Fruit fly (Drosophila melanogaster): ENCODE data around the gene Cpr65Aw.
A peak's percentile ranks its signal among the peaks of the same experiment; 100 is the strongest.
"Not testable (repeated sequence)": the region's sequence is repeated elsewhere in the genome, so short reads cannot be mapped to it uniquely, and the experiment has no call there.

Gene Cpr65Aw

dm6 chr3L:6154951-6155394, 12.8 kb upstream of the Cpr65Aw start (continued):
- TF ChIP-seq Smox (GFP tag; optimal IDR thresholded peaks at IDR 0.05) (no peak), CG3919 (GFP tag; optimal IDR thresholded peaks at IDR 0.05) (peak; percentile 37), topi (GFP tag; optimal IDR thresholded peaks at IDR 0.05) (no peak), Eip75B (GFP tag; optimal IDR thresholded peaks at IDR 0.05) (peak; percentile 53), Hr38 (GFP tag; optimal IDR thresholded peaks at IDR 0.05) (no peak), CG1621 (tag; optimal IDR thresholded peaks at IDR 0.05) (peak; percentile 57), CG31627 (GFP tag; optimal IDR thresholded peaks at IDR 0.05) (no peak), CG8319 (GFP tag; optimal IDR thresholded peaks at IDR 0.05) (no peak), achi (GFP tag; optimal IDR thresholded peaks at IDR 0.05) (no peak), lz (GFP tag; optimal IDR thresholded peaks at IDR 0.05) (no peak), CG8119 (GFP tag; IDR thresholded peaks at IDR 0.05) (peak; percentile 77), dac (GFP tag; optimal IDR thresholded peaks at IDR 0.05) (no peak), CG6854 (GFP tag; optimal IDR thresholded peaks at IDR 0.05) (no peak), CG10631 (GFP tag; optimal IDR thresholded peaks at IDR 0.05) (no peak), Hr39 (GFP tag; optimal IDR thresholded peaks at IDR 0.05) (no peak), svp (GFP tag) (no peak), fkh (GFP tag; optimal IDR thresholded peaks at IDR 0.05) (no peak), CG6163 (GFP tag; IDR thresholded peaks at IDR 0.05) (peak; percentile 82), Eip78C (GFP tag) (peak; percentile 73), OdsH (GFP tag; optimal IDR thresholded peaks at IDR 0.05) (no peak), CG4318 (GFP tag; optimal IDR thresholded peaks at IDR 0.05) (no peak), Sox102F (GFP tag; optimal IDR thresholded peaks at IDR 0.05) (no peak), cyc (GFP tag; optimal IDR thresholded peaks at IDR 0.05) (no peak), CG11294 (GFP tag; IDR thresholded peaks at IDR 0.05) (no peak), spab (GFP tag; optimal IDR thresholded peaks at IDR 0.05) (peak; percentile 57), CG6792 (GFP tag; optimal IDR thresholded peaks at IDR 0.05) (peak; percentile 12), CG32006 (GFP tag; optimal IDR thresholded peaks at IDR 0.05) (no peak), CG34406 (GFP tag; optimal IDR thresholded peaks at IDR 0.05) (no peak), CG10669 (GFP tag; optimal IDR thresholded peaks at IDR 0.05) (peak; percentile 25), Lpt (GFP tag; optimal IDR thresholded peaks at IDR 0.05) (peak; percentile 31)

- no peak for TF ChIP-seq spab (GFP tag; optimal IDR thresholded peaks at IDR 0.05)
- TF ChIP-seq salr (GFP tag; optimal IDR thresholded peaks at IDR 0.05), result no peak
- no peak for TF ChIP-seq topi (GFP tag; optimal IDR thresholded peaks at IDR 0.05)
- no peak for TF ChIP-seq CG6792 (GFP tag; optimal IDR thresholded peaks at IDR 0.05)
- TF ChIP-seq svp (GFP tag), result no peak
- TF ChIP-seq CG11762 (GFP tag; optimal IDR thresholded peaks at IDR 0.05; ENCODE audit: insufficient read depth), result no peak
- TF ChIP-seq Eip93F (GFP tag; optimal IDR thresholded peaks at IDR 0.05), result no peak
- no peak for TF ChIP-seq Hr4 (GFP tag; optimal IDR thresholded peaks at IDR 0.05)
Measured at dm6 chr3L:6152531-6152930, 10.3 kb upstream of the Cpr65Aw start, which contains the start of gene Acp65Aa. Gene Acp65Aa, minus strand, starts transcription at chr3L:6152745.

DNA sequence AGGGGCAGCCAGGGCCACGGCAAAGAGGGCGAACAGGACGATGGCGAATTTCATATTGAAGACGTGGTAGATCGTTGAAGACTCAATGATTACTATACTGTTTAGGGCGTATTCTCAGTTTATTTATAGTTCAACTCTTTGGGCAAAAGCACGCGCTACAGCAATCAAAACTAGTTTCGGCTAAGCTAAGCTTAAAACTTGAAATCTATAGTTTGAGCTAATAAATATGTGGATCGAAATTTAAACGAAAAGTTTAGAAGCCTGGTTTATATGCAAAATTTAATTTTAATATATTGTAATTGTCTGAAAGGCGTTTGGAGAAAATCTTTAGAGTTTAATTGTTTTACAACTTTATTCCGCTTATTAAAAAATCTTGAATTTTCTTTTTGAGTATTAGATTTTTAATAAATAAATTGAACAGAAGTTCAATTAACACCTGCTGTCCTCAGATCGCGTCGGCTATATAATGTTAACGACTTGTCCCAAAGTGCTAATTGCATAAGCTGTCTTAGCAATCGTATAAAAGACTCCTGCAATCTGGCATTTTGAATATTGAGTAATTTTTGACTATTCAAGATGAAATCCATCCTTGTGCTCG, 8.6 kb upstream of the Cpr65Aw start, which contains the start of the genes Cpr65Ax2 and Lcp65Aa:
TSS of gene Cpr65Ax2 (minus strand) at position 101 of the 598 bp plus-strand sequence.
TSS of gene Lcp65Aa (plus strand) at position 548 of the 598 bp plus-strand sequence.
- not testable (repeated sequence) for TF ChIP-seq dsx (GFP tag; optimal IDR thresholded peaks at IDR 0.05; ENCODE audit: poor library complexity, severe bottlenecking); salr (GFP tag; optimal IDR thresholded peaks at IDR 0.05); spab (GFP tag; optimal IDR thresholded peaks at IDR 0.05)

DNA sequence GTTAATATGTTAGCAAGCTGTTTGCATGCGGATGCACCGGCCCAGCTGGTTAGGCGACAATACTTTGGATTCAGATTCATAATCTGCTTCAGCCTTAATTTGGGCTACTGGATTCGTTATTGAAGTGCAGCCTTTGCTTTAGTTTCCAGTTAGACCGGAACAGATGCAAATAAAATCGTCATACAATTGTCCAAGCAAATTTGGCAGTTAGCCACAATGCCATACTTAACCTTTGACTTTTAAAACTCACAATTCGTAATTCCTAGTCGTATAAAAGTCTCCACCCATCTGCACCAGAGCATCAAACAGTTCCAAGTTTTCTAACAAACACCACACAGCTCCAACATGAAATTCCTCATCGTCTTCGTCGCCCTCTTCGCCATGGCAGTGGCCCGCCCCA, 7.0 kb upstream of the Cpr65Aw start, which contains the start of gene Lcp65Ab1:
TSS of gene Lcp65Ab1 (plus strand) at position 301 of the 400 bp plus-strand sequence.
- TF ChIP-seq Gug (GFP tag; IDR thresholded peaks at IDR 0.05); CG4318 (GFP tag; optimal IDR thresholded peaks at IDR 0.05); CG6854 (GFP tag; optimal IDR thresholded peaks at IDR 0.05): not testable (repeated sequence)
